Worm (Caenorhabditis elegans) whole organism, L1 larva: ENCODE measurements around the gene T26G10.3.

Experiments used
- ceh-88 ChIP-seq: fragments of 200-800 bp; sonication (Bioruptor generic); IDR thresholded peaks from 2 replicates; pipeline ENCODE4 v1.3.6; 2022; ENCODE audit warnings: missing genetic modification characterization, missing compliant biosample characterization
- hlh-17 ChIP-seq: fragments of 200-800 bp; sonication (Bioruptor generic); optimal IDR thresholded peaks from 2 replicates; lab custom pipeline; 2018; ENCODE audit warnings: missing genetic modification characterization, mild to moderate bottlenecking, missing compliant biosample characterization, moderate library complexity, borderline replicate concordance
- lin-13 ChIP-seq: fragments of 150-350 bp; optimal IDR thresholded peaks from 2 replicates; lab custom pipeline; 2014; ENCODE audit warnings: missing biosample characterization, missing genetic modification reagents, missing genetic modification characterization
- pqm-1 ChIP-seq: sonication (generic microtip); optimal IDR thresholded peaks from 3 replicates; lab custom pipeline; 2017; ENCODE audit warnings: missing biosample characterization, missing genetic modification characterization
- unc-62 ChIP-seq: fragments of 150-350 bp; optimal IDR thresholded peaks from 2 replicates; lab custom pipeline; 2014; ENCODE audit warnings: missing biosample characterization, missing genetic modification reagents, missing genetic modification characterization
- zip-4 ChIP-seq: fragments of 200-800 bp; sonication (Bioruptor generic); optimal IDR thresholded peaks from 2 replicates; lab custom pipeline; 2018; ENCODE audit warnings: mild to moderate bottlenecking, missing genetic modification characterization, moderate library complexity, missing compliant biosample characterization

ce11 chrIII:9376701-9377100 is 36.5 kb downstream of the T26G10.3 start:
- TF ChIP-seq hlh-17: no peak
- no peak for TF ChIP-seq zip-4 (GFP tag; lab: Kevin White, UChicago)
- no peak for TF ChIP-seq unc-62 (GFP tag; lab: Kevin White, UChicago)
- no peak for TF ChIP-seq pqm-1 (tag; lab: Kevin White, UChicago)
- TF ChIP-seq ceh-88 (GFP tag; lab: Robert Waterston, UW): no peak
- TF ChIP-seq lin-13 (GFP tag; lab: Kevin White, UChicago): no peak
